Worm (Caenorhabditis elegans) whole organism, early embryonic: ENCODE results near the gene clec-230.

Experiments
- B0310.2 ChIP-seq: sonication (generic microtip); optimal IDR thresholded peaks from 2 replicates; lab custom pipeline; 2016; ENCODE audit warnings: mild to moderate bottlenecking, missing genetic modification characterization, missing compliant biosample characterization
- aly-1 ChIP-seq: sonication (generic microtip); optimal IDR thresholded peaks from 2 replicates; lab custom pipeline; 2016; ENCODE audit warnings: missing genetic modification characterization, missing compliant biosample characterization
- ama-1 ChIP-seq: fragments of 150-350 bp; optimal IDR thresholded peaks from 2 replicates; lab custom pipeline; 2014
- ceh-36 ChIP-seq: sonication (generic microtip); optimal IDR thresholded peaks from 2 replicates; lab custom pipeline; 2016; ENCODE audit warnings: missing genetic modification characterization, inconsistent platforms, missing compliant biosample characterization
- ets-7 ChIP-seq: sonication (generic microtip); optimal IDR thresholded peaks from 2 replicates; lab custom pipeline; 2016; ENCODE audit warnings: missing genotype, missing genetic modification characterization, missing compliant biosample characterization
- flt-1 ChIP-seq: fragments of 200-800 bp; sonication (Bioruptor generic); IDR thresholded peaks from 2 replicates; pipeline ENCODE4 v1.3.6; 2022; ENCODE audit warnings: missing genetic modification characterization, missing compliant biosample characterization
- hmbx-1 ChIP-seq: sonication (generic microtip); optimal IDR thresholded peaks from 2 replicates; lab custom pipeline; 2016; ENCODE audit warnings: mild to moderate bottlenecking, missing genetic modification characterization, missing compliant biosample characterization
- hmg-4 ChIP-seq: fragments of 200-800 bp; sonication (Bioruptor generic); optimal IDR thresholded peaks from 2 replicates; lab custom pipeline; 2018; ENCODE audit warnings: mild to moderate bottlenecking, missing genetic modification characterization, missing compliant biosample characterization
- pes-1 ChIP-seq: fragments of 200-800 bp; sonication (Bioruptor generic); IDR thresholded peaks from 2 replicates; pipeline ENCODE4 v1.3.6; 2022; ENCODE audit warnings: missing genetic modification reagents, missing genetic modification characterization, missing compliant biosample characterization
- sea-1 ChIP-seq: fragments of 200-800 bp; sonication (Bioruptor generic); conservative IDR thresholded peaks from 2 replicates; pipeline ENCODE4 v1.3.6; 2022; ENCODE audit warnings: missing genetic modification characterization, missing compliant biosample characterization
- tbx-11 ChIP-seq: fragments of 200-800 bp; sonication (Bioruptor generic); IDR thresholded peaks from 2 replicates; pipeline ENCODE4 v1.3.6; 2022; ENCODE audit warnings: missing genetic modification characterization, missing compliant biosample characterization
- tbx-37 ChIP-seq: fragments of 200-800 bp; sonication (Bioruptor generic); conservative IDR thresholded peaks from 2 replicates; pipeline ENCODE4 v1.3.6; 2022; ENCODE audit warnings: missing genetic modification reagents, missing genetic modification characterization, missing compliant biosample characterization
- tra-4 ChIP-seq: sonication (generic microtip); optimal IDR thresholded peaks from 2 replicates; lab custom pipeline; 2017; ENCODE audit warnings: missing genetic modification characterization, missing compliant biosample characterization

DNA sequence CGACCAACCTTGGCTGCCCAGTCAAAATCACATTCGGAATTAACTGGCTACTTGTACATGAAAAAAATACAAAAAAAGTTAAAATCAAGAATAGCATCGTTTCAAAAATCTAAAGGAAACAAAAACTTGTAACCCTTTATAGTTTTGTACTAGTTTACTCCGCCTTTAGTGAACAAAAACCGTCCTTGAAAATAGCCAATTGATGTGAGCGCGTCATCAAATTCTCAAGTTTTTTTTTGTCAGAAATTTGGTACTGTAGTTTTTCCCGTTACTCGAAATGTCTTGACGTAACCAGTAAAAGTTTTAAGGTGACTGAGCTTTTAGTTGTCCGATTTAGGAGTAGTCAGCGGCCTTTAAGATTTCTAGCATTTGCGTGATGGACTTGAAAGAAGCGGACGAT, 1.7 kb downstream of the clec-230 start, which contains the start of gene C29F3.3:
- TF ChIP-seq pes-1 (GFP tag; lab: Robert Waterston, UW) = no peak
- no peak for TF ChIP-seq tbx-11 (GFP tag; lab: Robert Waterston, UW)
- TF ChIP-seq ama-1 = no peak
- no peak for TF ChIP-seq hmbx-1
- no peak for TF ChIP-seq B0310.2 (tag; lab: Kevin White, UChicago)
- no peak for TF ChIP-seq tra-4 (tag; lab: Kevin White, UChicago)
- TF ChIP-seq tbx-37 = no peak
- TF ChIP-seq aly-1 (tag; lab: Kevin White, UChicago) = no peak
- no peak for TF ChIP-seq ceh-36
- no peak for TF ChIP-seq sea-1 (GFP tag; lab: Robert Waterston, UW)
- TF ChIP-seq flt-1 (GFP tag; lab: Robert Waterston, UW) = no peak
- TF ChIP-seq ets-7 = no peak
- no peak for TF ChIP-seq hmg-4 (GFP tag; lab: Kevin White, UChicago)
